Fruit fly (Drosophila melanogaster) whole organism, embryonic: Measurements from ENCODE around the gene CG10343.

Source experiments
- ATbp ChIP-seq: fragments of 200-800 bp; sonication (Bioruptor generic); optimal IDR thresholded peaks from 2 replicates; lab custom pipeline; 2017; ENCODE audit warnings: missing biosample characterization, mild to moderate bottlenecking, missing genetic modification characterization, missing genetic modification reagents
- Antp ChIP-seq: fragments of 200-800 bp; sonication (Bioruptor generic); optimal IDR thresholded peaks from 3 replicates; lab custom pipeline; 2016; ENCODE audit warnings: missing biosample characterization, missing genetic modification characterization
- B-H1 ChIP-seq: fragments of 200-800 bp; sonication (Bioruptor generic); IDR thresholded peaks from 3 replicates; pipeline ENCODE4 v1.3.6; 2022; ENCODE audit warnings: missing biosample characterization, missing genetic modification characterization
- CG1024 ChIP-seq: fragments of 200-800 bp; sonication (Bioruptor generic); IDR thresholded peaks from 2 replicates; pipeline ENCODE4 v1.3.6; 2022; ENCODE audit warnings: missing biosample characterization, missing genetic modification characterization
- CG10274 ChIP-seq: fragments of 200-800 bp; sonication (Bioruptor generic); optimal IDR thresholded peaks from 3 replicates; lab custom pipeline; 2017; ENCODE audit warnings: missing biosample characterization, mild to moderate bottlenecking, missing genetic modification characterization
- CG10431 ChIP-seq: fragments of 200-800 bp; sonication (Bioruptor generic); optimal IDR thresholded peaks from 3 replicates; lab custom pipeline; 2018; ENCODE audit warnings: missing biosample characterization, mild to moderate bottlenecking, missing genetic modification characterization
- CG10654 ChIP-seq: fragments of 200-800 bp; sonication (Bioruptor generic); optimal IDR thresholded peaks from 2 replicates; lab custom pipeline; 2016; ENCODE audit warnings: missing biosample characterization, missing genetic modification characterization
- CG11695 ChIP-seq: fragments of 200-800 bp; sonication (Bioruptor generic); IDR thresholded peaks from 3 replicates; pipeline ENCODE4 v1.3.6; 2022; ENCODE audit warnings: missing biosample characterization, missing genetic modification characterization
- CG13123 ChIP-seq: fragments of 200-800 bp; sonication (Bioruptor generic); optimal IDR thresholded peaks from 2 replicates; lab custom pipeline; 2016; ENCODE audit warnings: missing biosample characterization, missing genetic modification characterization
- CG1603 ChIP-seq: fragments of 200-800 bp; sonication (Bioruptor generic); optimal IDR thresholded peaks from 2 replicates; lab custom pipeline; 2019; ENCODE audit warnings: missing biosample characterization, mild to moderate bottlenecking, missing genetic modification characterization, moderate library complexity
- CG17829 ChIP-seq: fragments of 200-800 bp; optimal IDR thresholded peaks from 2 replicates; lab custom pipeline; 2019; ENCODE audit warnings: missing biosample characterization, mild to moderate bottlenecking, missing genetic modification characterization, moderate library complexity
- CG2120 ChIP-seq: fragments of 200-800 bp; sonication (Bioruptor generic); optimal IDR thresholded peaks from 3 replicates; lab custom pipeline; 2016; ENCODE audit warnings: missing biosample characterization, missing genetic modification characterization
- CG34376 ChIP-seq: fragments of 200-800 bp; sonication (Bioruptor generic); optimal IDR thresholded peaks from 2 replicates; lab custom pipeline; 2018; ENCODE audit warnings: missing biosample characterization, mild to moderate bottlenecking, missing genetic modification characterization
- CG3847 ChIP-seq: fragments of 200-800 bp; sonication (Bioruptor generic); IDR thresholded peaks from 2 replicates; pipeline ENCODE4 v1.3.6; 2022; ENCODE audit warnings: missing biosample characterization, missing genetic modification characterization
- CG4360 ChIP-seq: fragments of 200-800 bp; sonication (Bioruptor generic); IDR thresholded peaks from 2 replicates; pipeline ENCODE4 v1.3.6; 2022; ENCODE audit warnings: missing biosample characterization, missing genetic modification characterization
- CG7745 ChIP-seq: fragments of 200-800 bp; sonication (Bioruptor generic); optimal IDR thresholded peaks from 2 replicates; lab custom pipeline; 2018; ENCODE audit warnings: missing biosample characterization, mild to moderate bottlenecking, missing genetic modification characterization, moderate library complexity
- CG7928 ChIP-seq: fragments of 200-800 bp; sonication (Bioruptor generic); optimal IDR thresholded peaks from 2 replicates; lab custom pipeline; 2017; ENCODE audit warnings: missing biosample characterization, mild to moderate bottlenecking, missing genetic modification characterization
- CG7963 ChIP-seq: fragments of 200-800 bp; sonication (Bioruptor generic); IDR thresholded peaks from 3 replicates; pipeline ENCODE4 v1.3.6; 2022; ENCODE audit warnings: missing biosample characterization, missing genetic modification characterization; ENCODE audit not compliant: partially characterized antibody
- CTCF ChIP-seq: fragments of 200-800 bp; sonication (Bioruptor generic); optimal IDR thresholded peaks from 2 replicates; lab custom pipeline; 2017; ENCODE audit warnings: missing biosample characterization, mild to moderate bottlenecking, missing genetic modification characterization, moderate library complexity
- CoRest ChIP-seq: fragments of 200-800 bp; sonication (Bioruptor generic); optimal IDR thresholded peaks from 3 replicates; lab custom pipeline; 2018; ENCODE audit warnings: missing biosample characterization, mild to moderate bottlenecking, missing genetic modification characterization, moderate library complexity
- Gsc ChIP-seq: fragments of 200-800 bp; sonication (Bioruptor generic); IDR thresholded peaks from 2 replicates; pipeline ENCODE4 v1.3.6; 2022; ENCODE audit warnings: missing biosample characterization, missing genetic modification characterization
- Gug ChIP-seq: fragments of 200-800 bp; sonication (Bioruptor generic); IDR thresholded peaks from 4 replicates; pipeline ENCODE4 v1.3.6; 2022; ENCODE audit warnings: missing biosample characterization, missing genetic modification characterization
- H15 ChIP-seq: fragments of 200-800 bp; sonication (Bioruptor generic); IDR thresholded peaks from 3 replicates; pipeline ENCODE4 v1.3.6; 2022; ENCODE audit warnings: missing biosample characterization, missing genetic modification characterization
- Hr39 ChIP-seq: fragments of >200 bp; optimal IDR thresholded peaks from 2 replicates; lab custom pipeline; 2017
- Hr78 ChIP-seq, 2 experiments: fragments of 200-800 bp in 1 of 2; fragments of >200 bp in 1 of 2; sonication (Bioruptor generic) in 1 of 2; optimal IDR thresholded peaks; 2 replicates each; lab custom pipeline; 2017 to 2019; ENCODE audit warnings: missing biosample characterization in 2 of 2, missing genetic modification characterization in 2 of 2, mild to moderate bottlenecking in 1 of 2, moderate library complexity in 1 of 2
- Jarid2 ChIP-seq: fragments of 200-800 bp; sonication (Bioruptor generic); optimal IDR thresholded peaks from 3 replicates; lab custom pipeline; 2017; ENCODE audit warnings: mild to moderate bottlenecking, missing biosample characterization, missing genetic modification reagents, missing genetic modification characterization
- Mes4 ChIP-seq: fragments of 200-800 bp; sonication (Bioruptor generic); optimal IDR thresholded peaks from 2 replicates; lab custom pipeline; 2016; ENCODE audit warnings: missing biosample characterization, missing genetic modification characterization
- NFAT ChIP-seq: fragments of 200-800 bp; sonication (Bioruptor generic); IDR thresholded peaks from 2 replicates; pipeline ENCODE4 v1.3.6; 2022; ENCODE audit warnings: missing biosample characterization, missing genetic modification characterization
- al ChIP-seq: fragments of 200-800 bp; sonication (Bioruptor generic); IDR thresholded peaks from 2 replicates; pipeline ENCODE4 v1.3.6; 2022; ENCODE audit warnings: missing biosample characterization, missing genetic modification characterization
- bigmax ChIP-seq: fragments of 200-800 bp; sonication (Bioruptor generic); optimal IDR thresholded peaks from 2 replicates; lab custom pipeline; 2018; ENCODE audit warnings: missing biosample characterization, mild to moderate bottlenecking, missing genetic modification characterization
- croc ChIP-seq: fragments of 200-800 bp; sonication (Bioruptor generic); conservative IDR thresholded peaks from 3 replicates; pipeline ENCODE4 v1.3.6; 2022; ENCODE audit warnings: missing biosample characterization, missing genetic modification characterization
- dan ChIP-seq: fragments of 200-800 bp; sonication (Bioruptor generic); IDR thresholded peaks from 2 replicates; pipeline ENCODE4 v1.3.6; 2022; ENCODE audit warnings: missing biosample characterization, missing genetic modification characterization
- dm ChIP-seq: fragments of 200-800 bp; sonication (Bioruptor generic); optimal IDR thresholded peaks from 3 replicates; lab custom pipeline; 2016; ENCODE audit warnings: missing biosample characterization, missing genetic modification characterization
- dmrt11E ChIP-seq: fragments of 200-800 bp; sonication (Bioruptor generic); optimal IDR thresholded peaks from 3 replicates; lab custom pipeline; 2018; ENCODE audit warnings: missing biosample characterization, mild to moderate bottlenecking, missing genetic modification characterization, moderate library complexity
- en ChIP-seq: fragments of 200-800 bp; sonication (Bioruptor generic); optimal IDR thresholded peaks from 2 replicates; lab custom pipeline; 2016; ENCODE audit warnings: missing biosample characterization, missing genetic modification characterization
- esg ChIP-seq: fragments of 200-800 bp; sonication (Bioruptor generic); conservative IDR thresholded peaks from 2 replicates; pipeline ENCODE4 v1.3.6; 2022; ENCODE audit warnings: missing biosample characterization, missing genetic modification characterization
- exex ChIP-seq: fragments of 200-800 bp; sonication (Bioruptor generic); optimal IDR thresholded peaks from 4 replicates; lab custom pipeline; 2018; ENCODE audit warnings: missing biosample characterization, mild to moderate bottlenecking, missing genetic modification characterization, moderate library complexity
- fd102C ChIP-seq: fragments of 200-800 bp; sonication (Bioruptor generic); optimal IDR thresholded peaks from 2 replicates; lab custom pipeline; 2018; ENCODE audit warnings: missing biosample characterization, mild to moderate bottlenecking, missing genetic modification characterization, moderate library complexity
- grn ChIP-seq: fragments of 200-800 bp; sonication (Bioruptor generic); optimal IDR thresholded peaks from 3 replicates; lab custom pipeline; 2017; ENCODE audit warnings: missing biosample characterization, missing genetic modification characterization
- ken ChIP-seq: fragments of 200-800 bp; sonication (Bioruptor generic); IDR thresholded peaks from 3 replicates; pipeline ENCODE4 v1.3.6; 2022; ENCODE audit warnings: missing biosample characterization, missing genetic modification characterization
- lov ChIP-seq, 2 experiments: fragments of 200-800 bp in 1 of 2; fragments of >200 bp in 1 of 2; sonication (Bioruptor generic) in 1 of 2; IDR thresholded peaks in 1 of 2; optimal IDR thresholded peaks in 1 of 2; 2 replicates in 1 of 2; 3 replicates in 1 of 2; pipeline versions ENCODE4 v1.3.6 to Lab custom; 2017 to 2022; ENCODE audit warnings: missing biosample characterization in 1 of 2, missing genetic modification characterization in 1 of 2
- mirr ChIP-seq: fragments of 200-800 bp; sonication (Bioruptor generic); optimal IDR thresholded peaks from 3 replicates; lab custom pipeline; 2018; ENCODE audit warnings: missing biosample characterization, mild to moderate bottlenecking, missing genetic modification characterization
- pan ChIP-seq, 4 experiments: fragments of >200 bp in 3 of 4; fragments of 200-800 bp in 1 of 4; sonication (Bioruptor generic) in 1 of 4; optimal IDR thresholded peaks in 3 of 4; IDR thresholded peaks in 1 of 4; 2 replicates each; pipeline versions ENCODE4 v1.3.6 to Lab custom; 2017 to 2022; ENCODE audit warnings: missing biosample characterization in 2 of 4, missing genetic modification characterization in 2 of 4, mixed read lengths in 1 of 4
- phol ChIP-seq: fragments of 200-800 bp; sonication (Bioruptor generic); optimal IDR thresholded peaks from 3 replicates; lab custom pipeline; 2018; ENCODE audit warnings: missing biosample characterization, mild to moderate bottlenecking, missing genetic modification characterization, moderate library complexity
- run ChIP-seq: fragments of 200-800 bp; sonication (Bioruptor generic); optimal IDR thresholded peaks from 3 replicates; lab custom pipeline; 2018; ENCODE audit warnings: missing biosample characterization, mild to moderate bottlenecking, missing genetic modification characterization
- schlank ChIP-seq: fragments of 200-800 bp; sonication (Bioruptor generic); optimal IDR thresholded peaks from 2 replicates; lab custom pipeline; 2018; ENCODE audit warnings: missing biosample characterization, mild to moderate bottlenecking, missing genetic modification characterization
- sr ChIP-seq: fragments of 200-800 bp; sonication (Bioruptor generic); IDR thresholded peaks from 3 replicates; pipeline ENCODE4 v1.3.6; 2022; ENCODE audit warnings: missing biosample characterization, missing genetic modification characterization
- tx ChIP-seq: fragments of 200-800 bp; sonication (Bioruptor generic); optimal IDR thresholded peaks from 2 replicates; lab custom pipeline; 2016; ENCODE audit warnings: missing biosample characterization, missing genetic modification characterization
- zfh1 ChIP-seq: fragments of 200-800 bp; sonication (Bioruptor generic); IDR thresholded peaks from 3 replicates; pipeline ENCODE4 v1.3.6; 2022; ENCODE audit warnings: missing biosample characterization, missing genetic modification characterization

CG10343 gene

DNA sequence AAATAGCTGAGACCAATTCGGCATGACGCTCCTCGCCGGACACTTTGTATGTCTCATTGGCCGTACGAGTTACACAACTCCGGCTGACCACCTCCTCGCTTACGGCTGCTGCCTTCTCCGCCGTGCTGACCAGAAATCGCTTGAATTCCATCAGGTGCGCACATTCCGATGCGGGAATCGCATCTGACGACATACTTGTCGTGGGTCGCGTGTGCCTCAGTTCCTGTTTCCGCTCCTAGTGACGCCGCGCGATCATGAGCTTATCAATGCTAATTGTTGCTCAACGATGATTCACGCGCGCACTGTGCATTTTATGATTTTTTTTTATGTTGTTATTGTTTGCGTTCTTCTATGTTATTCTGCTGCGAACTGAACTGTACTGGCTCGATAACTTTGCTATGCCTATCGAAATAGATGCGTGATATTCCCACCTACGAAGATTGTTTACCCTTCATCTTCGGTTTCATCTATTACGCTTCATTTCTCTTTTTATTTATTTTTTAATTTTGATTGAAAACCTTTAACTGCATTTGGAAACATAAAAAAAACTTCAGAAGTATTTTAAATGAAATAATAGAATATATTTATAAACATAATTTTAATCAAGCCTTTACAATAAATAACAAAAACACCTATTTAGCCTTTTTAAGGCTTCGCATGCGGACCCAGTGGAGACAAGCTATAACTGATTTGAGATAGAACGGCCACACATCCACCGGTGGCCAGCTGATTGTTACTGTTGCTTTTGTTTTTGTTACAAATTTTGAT is at the start of gene CG10343, which contains the start of gene CG10376 (continued):
- TF ChIP-seq en (GFP tag; lab: Kevin White, UChicago) (no peak), CTCF (GFP tag; lab: Kevin White, UChicago) (peak; percentile 24), dan (GFP tag; lab: Robert Waterston, UW) (0 out of 2 replicates have a peak, but pooled peaks have one; percentile 19), esg (GFP tag; lab: Robert Waterston, UW) (peak; percentile 85), Gsc (GFP tag; lab: Robert Waterston, UW) (peak; percentile 48; the same call in 1 of the 2 replicates), CG1024 (peak; percentile 83), CG13123 (GFP tag; lab: Kevin White, UChicago) (peak; percentile 55), tx (GFP tag; lab: Kevin White, UChicago) (peak; percentile 27), dmrt11E (tag; lab: Kevin White, UChicago) (peak; percentile 94), ken (peak; percentile 69; the same call in 2 of the 3 replicates), ATbp (GFP tag; lab: Kevin White, UChicago) (peak; percentile 74), lov (optimal IDR thresholded peaks at IDR 0.05; lab: Kevin White, UChicago) (no peak), lov (GFP tag; IDR thresholded peaks at IDR 0.05; lab: Robert Waterston, UW) (no peak), Hr39 (lab: Kevin White, UChicago) (no peak), Antp (GFP tag; lab: Kevin White, UChicago) (peak; percentile 52), Jarid2 (GFP tag; lab: Kevin White, UChicago) (peak; percentile 29), phol (peak; percentile 96), croc (GFP tag; lab: Robert Waterston, UW) (peak; percentile 87), grn (peak; percentile 50), CG11695 (GFP tag; lab: Robert Waterston, UW) (peak; percentile 70; the same call in 1 of the 3 replicates), sr (GFP tag; lab: Robert Waterston, UW) (no peak), CG2120 (GFP tag; lab: Kevin White, UChicago) (peak; percentile 84), CoRest (tag; lab: Kevin White, UChicago) (peak; percentile 97), CG4360 (GFP tag; lab: Robert Waterston, UW) (no peak), bigmax (GFP tag; lab: Kevin White, UChicago) (no peak), CG17829 (peak; percentile 95), Hr78 (GFP tag; optimal IDR thresholded peaks at IDR 0.05; lab: Kevin White, UChicago) (no peak), CG10274 (GFP tag; lab: Kevin White, UChicago) (peak; percentile 40), CG3847 (GFP tag; lab: Robert Waterston, UW) (peak; percentile 93), run (tag; lab: Kevin White, UChicago) (peak; percentile 66), dm (peak; percentile 21), Mes4 (GFP tag; lab: Kevin White, UChicago) (peak; percentile 3), al (GFP tag; lab: Robert Waterston, UW) (peak; percentile 85), B-H1 (GFP tag; lab: Robert Waterston, UW) (peak; percentile 78), CG10431 (GFP tag; lab: Kevin White, UChicago) (peak; percentile 67), CG10654 (GFP tag; lab: Kevin White, UChicago) (peak; percentile 84), exex (peak; percentile 68), NFAT (GFP tag; lab: Robert Waterston, UW) (peak; percentile 85), CG34376 (GFP tag; lab: Kevin White, UChicago) (peak; percentile 53), schlank (tag; lab: Kevin White, UChicago) (peak; percentile 51), zfh1 (GFP tag; lab: Robert Waterston, UW) (peak; percentile 76), mirr (GFP tag; lab: Kevin White, UChicago) (peak; percentile 28), CG7928 (GFP tag; lab: Kevin White, UChicago) (peak; percentile 50), fd102C (GFP tag; lab: Kevin White, UChicago) (peak; percentile 59), H15 (0 out of 3 replicates have a peak, but pooled peaks have one; percentile 72), CG7963 (GFP tag; lab: Robert Waterston, UW) (peak; percentile 67), pan (optimal IDR thresholded peaks at IDR 0.05; lab: Kevin White, UChicago) (no peak), pan (GFP tag; optimal IDR thresholded peaks at IDR 0.05 in 1 of 2, IDR thresholded peaks at IDR 0.05 in 1 of 2) (peak in 1 of 2 experiments; percentile 83), CG1603 (tag; lab: Kevin White, UChicago) (peak; percentile 31), CG7745 (no peak), Gug (peak; percentile 86)
